Worm (Caenorhabditis elegans) whole organism, late embryonic: ENCODE results near the gene fbxa-164.
"Not testable (repeated sequence)": the region's sequence is repeated elsewhere in the genome, so short reads cannot be mapped to it uniquely, and the experiment has no call there.

Source experiments
- C08G9.2 ChIP-seq: sonication (generic microtip); optimal IDR thresholded peaks from 2 replicates; lab custom pipeline; 2016; ENCODE audit warnings: mild to moderate bottlenecking, missing genetic modification characterization, moderate library complexity, missing compliant biosample characterization
- F13H6.1 ChIP-seq: sonication (generic microtip); optimal IDR thresholded peaks from 2 replicates; lab custom pipeline; 2016; ENCODE audit warnings: missing genetic modification characterization, missing compliant biosample characterization
- K02D7.2 ChIP-seq: sonication (generic microtip); optimal IDR thresholded peaks from 2 replicates; lab custom pipeline; 2017; ENCODE audit warnings: mild to moderate bottlenecking, missing genetic modification characterization, missing compliant biosample characterization
- Y22D7AL.16 ChIP-seq: sonication (generic microtip); optimal IDR thresholded peaks from 2 replicates; lab custom pipeline; 2016; ENCODE audit warnings: missing genetic modification characterization, missing compliant biosample characterization
- ama-1 ChIP-seq: fragments of 150-350 bp; optimal IDR thresholded peaks from 2 replicates; lab custom pipeline; 2014
- ceh-14 ChIP-seq: sonication (generic microtip); optimal IDR thresholded peaks from 2 replicates; lab custom pipeline; 2016; ENCODE audit warnings: missing genotype, missing genetic modification characterization, missing compliant biosample characterization
- ceh-19 ChIP-seq: fragments of 200-800 bp; sonication (Bioruptor generic); optimal IDR thresholded peaks from 2 replicates; lab custom pipeline; 2018; ENCODE audit warnings: mild to moderate bottlenecking, missing genetic modification characterization, missing compliant biosample characterization
- ceh-2 ChIP-seq: sonication (generic microtip); optimal IDR thresholded peaks from 2 replicates; lab custom pipeline; 2016; ENCODE audit warnings: missing genotype, missing genetic modification characterization, missing compliant biosample characterization
- ceh-22 ChIP-seq: sonication (generic microtip); optimal IDR thresholded peaks from 2 replicates; lab custom pipeline; 2017; ENCODE audit warnings: missing biosample characterization, missing genetic modification characterization
- ceh-31 ChIP-seq: sonication (generic microtip); optimal IDR thresholded peaks from 2 replicates; lab custom pipeline; 2016; ENCODE audit warnings: missing genetic modification characterization, missing compliant biosample characterization
- ceh-34 ChIP-seq: sonication (generic microtip); optimal IDR thresholded peaks from 2 replicates; lab custom pipeline; 2016; ENCODE audit warnings: mild to moderate bottlenecking, missing genetic modification characterization, missing compliant biosample characterization
- ceh-9 ChIP-seq: sonication (generic microtip); optimal IDR thresholded peaks from 2 replicates; lab custom pipeline; 2016; ENCODE audit warnings: mild to moderate bottlenecking, missing genetic modification characterization, inconsistent platforms, missing compliant biosample characterization
- elt-4 ChIP-seq: sonication (generic microtip); optimal IDR thresholded peaks from 2 replicates; lab custom pipeline; 2016; ENCODE audit warnings: missing genetic modification characterization, missing compliant biosample characterization
- eyg-1 ChIP-seq: sonication (generic microtip); optimal IDR thresholded peaks from 2 replicates; lab custom pipeline; 2016; ENCODE audit warnings: missing genotype, missing genetic modification characterization, missing compliant biosample characterization
- fax-1 ChIP-seq: sonication (generic microtip); optimal IDR thresholded peaks from 2 replicates; lab custom pipeline; 2016; ENCODE audit warnings: missing genotype, missing genetic modification characterization, missing compliant biosample characterization
- hlh-30 ChIP-seq: sonication (generic microtip); optimal IDR thresholded peaks from 2 replicates; lab custom pipeline; 2017; ENCODE audit warnings: antibody characterized with exemption, missing genetic modification characterization, missing compliant biosample characterization; ENCODE audit not compliant: insufficient read depth
- mec-3 ChIP-seq: sonication (generic microtip); optimal IDR thresholded peaks from 2 replicates; lab custom pipeline; 2016; ENCODE audit warnings: borderline replicate concordance, missing genetic modification characterization, missing compliant biosample characterization
- nhr-232 ChIP-seq: sonication (generic microtip); optimal IDR thresholded peaks from 2 replicates; lab custom pipeline; 2016; ENCODE audit warnings: missing genetic modification characterization, missing compliant biosample characterization
- pag-3 ChIP-seq: sonication (generic microtip); optimal IDR thresholded peaks from 2 replicates; lab custom pipeline; 2016; ENCODE audit warnings: missing compliant biosample characterization, missing genetic modification characterization, borderline replicate concordance
- pat-9 ChIP-seq: fragments of 200-800 bp; sonication (Bioruptor generic); optimal IDR thresholded peaks from 2 replicates; lab custom pipeline; 2018; ENCODE audit warnings: mild to moderate bottlenecking, missing genetic modification characterization, moderate library complexity, missing compliant biosample characterization
- pqm-1 ChIP-seq: sonication (generic microtip); optimal IDR thresholded peaks from 2 replicates; lab custom pipeline; 2016; ENCODE audit warnings: missing genetic modification characterization, missing compliant biosample characterization
- ref-2 ChIP-seq: sonication (generic microtip); optimal IDR thresholded peaks from 2 replicates; lab custom pipeline; 2016; ENCODE audit warnings: missing genetic modification characterization, missing compliant biosample characterization
- rnt-1 ChIP-seq: sonication (generic microtip); optimal IDR thresholded peaks from 2 replicates; lab custom pipeline; 2016; ENCODE audit warnings: missing genetic modification characterization, missing compliant biosample characterization
- sdc-2 ChIP-seq: sonication (generic microtip); optimal IDR thresholded peaks from 2 replicates; lab custom pipeline; 2016; ENCODE audit warnings: missing genotype, missing genetic modification characterization, missing compliant biosample characterization
- sox-4 ChIP-seq: sonication (generic microtip); optimal IDR thresholded peaks from 2 replicates; lab custom pipeline; 2017; ENCODE audit warnings: mild to moderate bottlenecking, missing genetic modification characterization, inconsistent platforms, missing compliant biosample characterization
- tbx-2 ChIP-seq: sonication (generic microtip); optimal IDR thresholded peaks from 2 replicates; lab custom pipeline; 2016; ENCODE audit warnings: missing genetic modification characterization, missing compliant biosample characterization
- ttx-3 ChIP-seq: sonication (generic microtip); optimal IDR thresholded peaks from 2 replicates; lab custom pipeline; 2016; ENCODE audit warnings: missing genetic modification reagents, missing genetic modification characterization, missing compliant biosample characterization
- unc-3 ChIP-seq, 2 experiments: fragments of 200-800 bp in 1 of 2; sonication (Bioruptor generic) in 1 of 2; sonication (generic microtip) in 1 of 2; conservative IDR thresholded peaks in 1 of 2; optimal IDR thresholded peaks in 1 of 2; 2 replicates each; pipeline versions ENCODE4 v1.3.6 to Lab custom; 2016 to 2022; ENCODE audit warnings: missing compliant biosample characterization in 2 of 2, missing genetic modification characterization in 2 of 2, missing genetic modification reagents in 1 of 2
- unc-55 ChIP-seq: sonication (generic microtip); optimal IDR thresholded peaks from 2 replicates; lab custom pipeline; 2017; ENCODE audit warnings: missing biosample characterization, missing genetic modification reagents, missing genetic modification characterization
- unc-86 ChIP-seq: sonication (generic microtip); optimal IDR thresholded peaks from 2 replicates; lab custom pipeline; 2016; ENCODE audit warnings: missing genetic modification characterization, missing compliant biosample characterization
- zip-5 ChIP-seq: sonication (generic microtip); optimal IDR thresholded peaks from 2 replicates; lab custom pipeline; 2016; ENCODE audit warnings: missing genetic modification characterization, missing compliant biosample characterization
- ztf-16 ChIP-seq: sonication (generic microtip); optimal IDR thresholded peaks from 2 replicates; lab custom pipeline; 2017; ENCODE audit warnings: missing genetic modification characterization, missing compliant biosample characterization

The fbxa-164 gene

ce11 chrII:1640496-1640895 lies 26.6 kb upstream of the fbxa-164 start, which contains the start of gene srh-72:
Gene srh-72, minus strand, starts transcription at chrII:1640596.
- TF ChIP-seq ceh-19 (GFP tag; lab: Kevin White, UChicago) (no peak), pat-9 (no peak), nhr-232 (tag; lab: Kevin White, UChicago) (no peak), ama-1 (lab: Kevin White, UChicago) (no peak), mec-3 (tag; lab: Kevin White, UChicago) (no peak), unc-55 (GFP tag; lab: Kevin White, UChicago) (no peak), C08G9.2 (tag; lab: Kevin White, UChicago) (no peak), fax-1 (tag; lab: Kevin White, UChicago) (no peak), elt-4 (no peak), ceh-2 (no peak), zip-5 (tag; lab: Kevin White, UChicago) (no peak)

- not testable (repeated sequence) for TF ChIP-seq sox-4, sdc-2, K02D7.2 (tag; lab: Kevin White, UChicago)
These were observed 22.5 kb upstream of the fbxa-164 start, which contains the start of gene srg-20 for ce11 chrII:1636392-1636791. Gene srg-20, plus strand, starts transcription at chrII:1636692.

DNA sequence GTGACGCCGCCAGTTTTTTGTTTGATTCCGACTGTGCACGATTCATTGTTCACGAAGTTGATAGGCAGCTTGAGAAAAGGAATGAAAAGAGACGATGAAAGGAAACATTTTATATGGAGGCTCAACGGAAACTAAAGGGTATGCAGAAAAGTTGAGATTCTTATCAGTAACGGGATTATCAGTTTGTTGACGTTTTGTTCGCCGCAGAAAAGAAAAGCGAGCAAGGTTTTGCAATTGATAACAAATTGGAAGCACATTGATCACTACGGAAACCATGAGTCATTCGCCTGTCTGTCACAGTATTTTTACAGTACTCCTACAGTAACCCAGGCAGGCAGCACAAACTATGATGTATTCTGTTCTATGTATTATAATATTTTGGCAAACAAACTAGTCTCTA lies 22.1 kb upstream of the fbxa-164 start:
- TF ChIP-seq rnt-1 (tag; lab: Kevin White, UChicago) (no peak), ceh-22 (tag; lab: Kevin White, UChicago) (no peak), pat-9 (no peak), Y22D7AL.16 (tag; lab: Kevin White, UChicago) (no peak), sox-4 (tag; lab: Kevin White, UChicago) (no peak), pqm-1 (tag; lab: Kevin White, UChicago) (no peak), ttx-3 (tag; lab: Kevin White, UChicago) (no peak), ztf-16 (tag; lab: Kevin White, UChicago) (no peak), ref-2 (tag; lab: Kevin White, UChicago) (no peak), unc-3 (GFP tag; conservative IDR thresholded peaks at IDR 0.05; lab: Robert Waterston, UW) (no peak), unc-3 (tag; optimal IDR thresholded peaks at IDR 0.05; lab: Kevin White, UChicago) (no peak), ceh-34 (no peak), pag-3 (tag; lab: Kevin White, UChicago) (no peak), ceh-14 (tag; lab: Kevin White, UChicago) (no peak), F13H6.1 (no peak), ceh-31 (tag; lab: Kevin White, UChicago) (no peak), ceh-9 (tag; lab: Kevin White, UChicago) (no peak), hlh-30 (tag; lab: Kevin White, UChicago) (no peak), tbx-2 (tag; lab: Kevin White, UChicago) (no peak), eyg-1 (tag; lab: Kevin White, UChicago) (no peak)

DNA sequence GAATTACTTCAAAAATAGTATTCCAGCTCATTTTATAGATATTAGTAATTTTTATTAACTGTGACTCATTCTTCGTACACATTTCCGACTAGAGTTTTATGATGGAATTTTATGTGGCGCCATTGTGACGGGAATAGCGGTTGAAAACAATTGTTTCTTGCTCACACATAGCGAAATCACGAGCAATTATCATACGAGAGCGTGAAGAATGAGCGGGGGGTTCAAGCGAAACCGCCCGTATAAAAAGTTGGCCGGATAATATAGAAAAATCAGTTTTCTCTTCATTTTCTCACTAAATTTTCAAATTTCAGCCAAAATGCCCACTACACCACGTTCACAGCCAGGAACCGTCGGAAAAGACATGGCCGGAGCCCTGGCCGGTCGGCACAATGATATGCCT lies 19.6 kb upstream of the fbxa-164 start, which contains the start of gene C08E3.1:
TSS of gene C08E3.1 (plus strand) at position 301 of the 400 bp plus-strand sequence.
- not testable (repeated sequence) for TF ChIP-seq ceh-9 (tag; lab: Kevin White, UChicago); Y22D7AL.16 (tag; lab: Kevin White, UChicago); F13H6.1

DNA sequence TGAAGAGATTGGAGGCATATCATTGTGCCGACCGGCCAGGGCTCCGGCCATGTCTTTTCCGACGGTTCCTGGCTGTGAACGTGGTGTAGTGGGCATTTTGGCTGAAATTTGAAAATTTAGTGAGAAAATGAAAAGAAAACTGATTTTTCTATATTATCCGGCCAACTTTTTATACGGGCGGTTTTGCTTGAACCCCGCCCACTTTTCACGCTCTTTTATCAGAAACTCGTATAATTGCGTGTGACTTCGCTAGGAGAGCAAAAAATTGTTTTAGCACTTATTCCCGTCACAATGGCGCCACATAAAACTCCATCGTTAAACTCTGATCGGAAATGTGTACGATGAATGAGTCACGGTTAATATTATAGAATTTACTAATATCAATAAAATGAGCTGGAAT lies 18.3 kb upstream of the fbxa-164 start, which contains the start of gene C08E3.13:
TSS of gene C08E3.13 (minus strand) at position 101 of the 400 bp plus-strand sequence.
- not testable (repeated sequence) for TF ChIP-seq unc-86 (tag; lab: Kevin White, UChicago); ceh-34; ref-2 (tag; lab: Kevin White, UChicago)
